Worm (Caenorhabditis elegans) whole organism, L3 larva: ENCODE data around the gene C04A11.2.
A peak's percentile ranks its signal among the peaks of the same experiment; 100 is the strongest.

Experiments
- R02D3.7 ChIP-seq: fragments of 150-350 bp; optimal IDR thresholded peaks from 2 replicates; lab custom pipeline; 2014; ENCODE audit warnings: missing biosample characterization, missing genetic modification characterization
- ZK546.5 ChIP-seq: sonication (generic microtip); optimal IDR thresholded peaks from 2 replicates; lab custom pipeline; 2017; ENCODE audit warnings: missing biosample characterization, missing genetic modification characterization
- aly-2 ChIP-seq: fragments of 150-350 bp; optimal IDR thresholded peaks from 2 replicates; lab custom pipeline; 2014; ENCODE audit warnings: missing biosample characterization, missing genetic modification characterization
- ama-1 ChIP-seq: fragments of 150-350 bp; optimal IDR thresholded peaks from 2 replicates; lab custom pipeline; 2018
- ceh-16 ChIP-seq: sonication (generic microtip); optimal IDR thresholded peaks from 2 replicates; lab custom pipeline; 2017; ENCODE audit warnings: missing biosample characterization, missing genetic modification characterization
- ceh-28 ChIP-seq: fragments of 150-350 bp; optimal IDR thresholded peaks from 2 replicates; lab custom pipeline; 2014; ENCODE audit warnings: missing biosample characterization, missing genetic modification reagents, missing genetic modification characterization
- ceh-82 ChIP-seq: fragments of 150-350 bp; optimal IDR thresholded peaks from 2 replicates; lab custom pipeline; 2014; ENCODE audit warnings: missing biosample characterization, missing genetic modification characterization
- ceh-9 ChIP-seq: sonication (generic microtip); optimal IDR thresholded peaks from 2 replicates; lab custom pipeline; 2018; ENCODE audit warnings: missing biosample characterization, missing genetic modification characterization
- daf-12 ChIP-seq: fragments of 150-350 bp; optimal IDR thresholded peaks from 2 replicates; lab custom pipeline; 2014; ENCODE audit warnings: missing biosample characterization, missing genetic modification reagents, missing genetic modification characterization
- egl-27 ChIP-seq: sonication (generic microtip); optimal IDR thresholded peaks from 4 replicates; lab custom pipeline; 2017; ENCODE audit warnings: missing biosample characterization, missing genetic modification reagents, missing genetic modification characterization
- egl-5 ChIP-seq: fragments of 150-350 bp; optimal IDR thresholded peaks from 2 replicates; lab custom pipeline; 2017; ENCODE audit warnings: missing biosample characterization, missing genetic modification reagents, missing genetic modification characterization, inconsistent platforms
- elt-1 ChIP-seq: fragments of 150-350 bp; optimal IDR thresholded peaks from 2 replicates; lab custom pipeline; 2014; ENCODE audit warnings: missing biosample characterization, missing genetic modification characterization
- elt-2 ChIP-seq: sonication (generic microtip); optimal IDR thresholded peaks from 2 replicates; lab custom pipeline; 2016; ENCODE audit warnings: missing genetic modification reagents, mild to moderate bottlenecking, missing genetic modification characterization, missing compliant biosample characterization
- elt-3 ChIP-seq, 3 experiments: fragments of 150-350 bp in 1 of 3; sonication (generic microtip) in 2 of 3; optimal IDR thresholded peaks; 2 replicates in 2 of 3; 4 replicates in 1 of 3; lab custom pipeline; 2014 to 2017; ENCODE audit warnings: missing biosample characterization in 3 of 3, missing genetic modification characterization in 3 of 3
- eor-1 ChIP-seq, 2 experiments: fragments of 150-350 bp; optimal IDR thresholded peaks; 2 replicates each; lab custom pipeline; 2014 to 2018; ENCODE audit warnings: missing biosample characterization in 2 of 2, missing genetic modification characterization in 2 of 2
- fkh-10 ChIP-seq: sonication (generic microtip); optimal IDR thresholded peaks from 2 replicates; lab custom pipeline; 2017; ENCODE audit warnings: missing biosample characterization, missing genetic modification reagents, missing genetic modification characterization
- fkh-2 ChIP-seq: fragments of 150-350 bp; optimal IDR thresholded peaks from 2 replicates; lab custom pipeline; 2014; ENCODE audit warnings: missing biosample characterization, missing genetic modification reagents, missing genetic modification characterization
- fos-1 ChIP-seq: fragments of 150-350 bp; optimal IDR thresholded peaks from 2 replicates; lab custom pipeline; 2014; ENCODE audit warnings: missing biosample characterization, missing genetic modification characterization
- hmg-11 ChIP-seq: sonication (generic microtip); optimal IDR thresholded peaks from 2 replicates; lab custom pipeline; 2016; ENCODE audit warnings: missing genetic modification characterization, missing compliant biosample characterization
- jun-1 ChIP-seq: fragments of 150-350 bp; optimal IDR thresholded peaks from 2 replicates; lab custom pipeline; 2014; ENCODE audit warnings: missing biosample characterization, missing genetic modification reagents, missing genetic modification characterization
- lin-15B ChIP-seq: fragments of 150-350 bp; optimal IDR thresholded peaks from 2 replicates; lab custom pipeline; 2014; ENCODE audit warnings: missing biosample characterization, missing genetic modification characterization
- lin-39 ChIP-seq: fragments of 150-350 bp; optimal IDR thresholded peaks from 2 replicates; lab custom pipeline; 2018; ENCODE audit warnings: missing biosample characterization, missing genetic modification reagents, missing genetic modification characterization
- lsy-12 ChIP-seq: sonication (generic microtip); optimal IDR thresholded peaks from 2 replicates; lab custom pipeline; 2016; ENCODE audit warnings: mild to moderate bottlenecking, missing genetic modification characterization, missing compliant biosample characterization
- mdl-1 ChIP-seq: fragments of 150-350 bp; optimal IDR thresholded peaks from 2 replicates; lab custom pipeline; 2014; ENCODE audit warnings: missing biosample characterization, missing genetic modification characterization
- mml-1 ChIP-seq: fragments of 150-350 bp; sonication (generic microtip); optimal IDR thresholded peaks from 3 replicates; lab custom pipeline; 2014; ENCODE audit warnings: missing biosample characterization, missing genetic modification characterization
- nfya-1 ChIP-seq: sonication (generic microtip); optimal IDR thresholded peaks from 2 replicates; lab custom pipeline; 2017; ENCODE audit warnings: missing genetic modification characterization, mild to moderate bottlenecking, missing compliant biosample characterization, antibody characterized with exemption, moderate library complexity; ENCODE audit not compliant: insufficient read depth
- nhr-11 ChIP-seq: fragments of 150-350 bp; optimal IDR thresholded peaks from 2 replicates; lab custom pipeline; 2014; ENCODE audit warnings: missing biosample characterization, missing genetic modification characterization
- nhr-12 ChIP-seq: fragments of 150-350 bp; optimal IDR thresholded peaks from 2 replicates; lab custom pipeline; 2014; ENCODE audit warnings: missing biosample characterization, missing genetic modification characterization
- nhr-23 ChIP-seq: fragments of 150-350 bp; optimal IDR thresholded peaks from 2 replicates; lab custom pipeline; 2014; ENCODE audit warnings: missing biosample characterization, missing genetic modification reagents, missing genetic modification characterization
- nhr-237 ChIP-seq: fragments of 150-350 bp; optimal IDR thresholded peaks from 2 replicates; lab custom pipeline; 2014; ENCODE audit warnings: missing biosample characterization, missing genetic modification characterization
- nhr-25 ChIP-seq: sonication (generic microtip); optimal IDR thresholded peaks from 2 replicates; lab custom pipeline; 2017; ENCODE audit warnings: missing biosample characterization, missing genetic modification characterization
- nhr-28 ChIP-seq: fragments of 150-350 bp; optimal IDR thresholded peaks from 2 replicates; lab custom pipeline; 2014; ENCODE audit warnings: missing biosample characterization, missing genetic modification characterization
- nhr-43 ChIP-seq: sonication (generic microtip); optimal IDR thresholded peaks from 2 replicates; lab custom pipeline; 2016; ENCODE audit warnings: mild to moderate bottlenecking, missing genetic modification characterization, missing compliant biosample characterization; ENCODE audit not compliant: poor library complexity, severe bottlenecking
- nhr-67 ChIP-seq: fragments of 150-350 bp; optimal IDR thresholded peaks from 2 replicates; lab custom pipeline; 2014; ENCODE audit warnings: missing biosample characterization, missing genetic modification characterization
- nhr-76 ChIP-seq: fragments of 150-350 bp; sonication (generic microtip); optimal IDR thresholded peaks from 5 replicates; lab custom pipeline; 2014; ENCODE audit warnings: missing biosample characterization, missing genetic modification characterization
- nhr-77 ChIP-seq: fragments of 150-350 bp; optimal IDR thresholded peaks from 2 replicates; lab custom pipeline; 2014; ENCODE audit warnings: missing biosample characterization, missing genetic modification characterization
- pha-4 ChIP-seq: fragments of 150-350 bp; optimal IDR thresholded peaks from 2 replicates; lab custom pipeline; 2014; ENCODE audit warnings: missing biosample characterization, missing genetic modification reagents, missing genetic modification characterization
- pqm-1 ChIP-seq: fragments of 150-350 bp; optimal IDR thresholded peaks from 2 replicates; lab custom pipeline; 2017; ENCODE audit warnings: missing biosample characterization, missing genetic modification characterization, inconsistent platforms
- sea-2 ChIP-seq: fragments of 150-350 bp; sonication (generic microtip); optimal IDR thresholded peaks from 4 replicates; lab custom pipeline; 2014; ENCODE audit warnings: missing biosample characterization, missing genetic modification reagents, missing genetic modification characterization
- skn-1 ChIP-seq: fragments of 150-350 bp; optimal IDR thresholded peaks from 2 replicates; lab custom pipeline; 2014; ENCODE audit warnings: missing biosample characterization, missing genetic modification characterization
- snpc-4 ChIP-seq: fragments of 150-350 bp; optimal IDR thresholded peaks from 2 replicates; lab custom pipeline; 2014; ENCODE audit warnings: missing biosample characterization, missing genetic modification characterization
- tbx-2 ChIP-seq: sonication (generic microtip); optimal IDR thresholded peaks from 2 replicates; lab custom pipeline; 2016; ENCODE audit warnings: mild to moderate bottlenecking, missing genetic modification characterization, missing compliant biosample characterization
- unc-39 ChIP-seq: sonication (generic microtip); optimal IDR thresholded peaks from 4 replicates; lab custom pipeline; 2017; ENCODE audit warnings: missing biosample characterization, missing genetic modification characterization
- unc-62 ChIP-seq: fragments of 150-350 bp; sonication (generic microtip); optimal IDR thresholded peaks from 4 replicates; lab custom pipeline; 2014; ENCODE audit warnings: missing biosample characterization, missing genetic modification reagents, missing genetic modification characterization
- zag-1 ChIP-seq: fragments of 150-350 bp; optimal IDR thresholded peaks from 2 replicates; lab custom pipeline; 2014; ENCODE audit warnings: missing biosample characterization, missing genetic modification characterization
- ztf-11 ChIP-seq: fragments of 150-350 bp; optimal IDR thresholded peaks from 2 replicates; lab custom pipeline; 2014; ENCODE audit warnings: missing biosample characterization, missing genetic modification characterization
- ztf-4 ChIP-seq: fragments of 150-350 bp; optimal IDR thresholded peaks from 2 replicates; lab custom pipeline; 2014; ENCODE audit warnings: missing biosample characterization, missing genetic modification characterization

C04A11.2 gene

ce11 chrX:13702923-13703322 lies 34.3 kb upstream of the C04A11.2 start:
- no peak for TF ChIP-seq zag-1 (tag; lab: Kevin White, UChicago)
- no peak for TF ChIP-seq egl-5 (tag; lab: Kevin White, UChicago)
- no peak for TF ChIP-seq lin-15B (tag; lab: Kevin White, UChicago)
- no peak for TF ChIP-seq egl-27 (tag; lab: Kevin White, UChicago)
- no peak for TF ChIP-seq nhr-28 (tag; lab: Kevin White, UChicago)
- TF ChIP-seq ceh-16 (tag; lab: Kevin White, UChicago): no peak
- no peak for TF ChIP-seq unc-39 (tag; lab: Kevin White, UChicago)
- no peak for TF ChIP-seq skn-1 (tag; lab: Kevin White, UChicago)
- TF ChIP-seq ama-1 (lab: Kevin White, UChicago): no peak
- no peak for TF ChIP-seq sea-2 (GFP tag; lab: Kevin White, UChicago)
- no peak for TF ChIP-seq ZK546.5 (tag; lab: Kevin White, UChicago)
- TF ChIP-seq lsy-12 (tag; lab: Kevin White, UChicago): no peak
- no peak for TF ChIP-seq elt-3 (tag; optimal IDR thresholded peaks at IDR 0.05; lab: Kevin White, UChicago)
- TF ChIP-seq tbx-2 (tag; lab: Kevin White, UChicago): no peak
- TF ChIP-seq pha-4 (tag; lab: Kevin White, UChicago): no peak
- TF ChIP-seq lin-39 (tag; lab: Kevin White, UChicago): no peak
- TF ChIP-seq mdl-1 (tag; lab: Kevin White, UChicago): no peak
- no peak for TF ChIP-seq nhr-12

ce11 chrX:13700642-13701233 lies 32.1 kb upstream of the C04A11.2 start:
- TF ChIP-seq sea-2 (GFP tag; lab: Kevin White, UChicago): no peak
- TF ChIP-seq nhr-23: peak; percentile 99
- peak; percentile 82 for TF ChIP-seq mdl-1 (tag; lab: Kevin White, UChicago)
- TF ChIP-seq lin-15B (tag; lab: Kevin White, UChicago): peak; percentile 54
- peak; percentile 92 for TF ChIP-seq ceh-9
- peak; percentile 95 for TF ChIP-seq R02D3.7
- peak; percentile 99 for TF ChIP-seq nhr-25 (tag; lab: Kevin White, UChicago)
- TF ChIP-seq egl-27 (tag; lab: Kevin White, UChicago): peak; percentile 97
- TF ChIP-seq nhr-12: peak; percentile 53
- peak; percentile 99 for TF ChIP-seq ceh-28 (tag; lab: Kevin White, UChicago)
- peak; percentile 81 for TF ChIP-seq ceh-16 (tag; lab: Kevin White, UChicago)
- TF ChIP-seq nfya-1 (tag; lab: Kevin White, UChicago): peak; percentile 97
- peak; percentile 99 for TF ChIP-seq tbx-2 (tag; lab: Kevin White, UChicago)
- peak; percentile 85 for TF ChIP-seq nhr-28 (tag; lab: Kevin White, UChicago)
- peak; percentile 100 for TF ChIP-seq lin-39 (tag; lab: Kevin White, UChicago)
- peak; percentile 98 for TF ChIP-seq lsy-12 (tag; lab: Kevin White, UChicago)
- TF ChIP-seq ztf-11: peak; percentile 69
- peak; percentile 99 for TF ChIP-seq skn-1 (tag; lab: Kevin White, UChicago)
- TF ChIP-seq elt-1 (tag; lab: Kevin White, UChicago): peak; percentile 88
- peak; percentile 96 for TF ChIP-seq snpc-4
- peak; percentile 85 for TF ChIP-seq ztf-4 (tag; lab: Kevin White, UChicago)
- peak; percentile 100 for TF ChIP-seq nhr-11 (tag; lab: Kevin White, UChicago)
- peak; percentile 99 for TF ChIP-seq nhr-77 (tag; lab: Kevin White, UChicago)
- TF ChIP-seq unc-62 (GFP tag; lab: Kevin White, UChicago): peak; percentile 96
- TF ChIP-seq nhr-76: peak; percentile 93
- peak; percentile 85 to 99 (median 94) for TF ChIP-seq elt-3 (tag; optimal IDR thresholded peaks at IDR 0.05; lab: Kevin White, UChicago)
- TF ChIP-seq aly-2 (tag; lab: Kevin White, UChicago): peak; percentile 97
- peak; percentile 46 for TF ChIP-seq ama-1 (lab: Kevin White, UChicago)
- TF ChIP-seq fos-1 (tag; lab: Kevin White, UChicago): peak; percentile 93
- TF ChIP-seq pha-4 (tag; lab: Kevin White, UChicago): peak; percentile 98
- peak; percentile 96 for TF ChIP-seq nhr-237 (tag; lab: Kevin White, UChicago)
- peak in 1 of 2 experiments; percentile 83 for TF ChIP-seq eor-1 (tag; optimal IDR thresholded peaks at IDR 0.05; lab: Kevin White, UChicago)
- peak; percentile 99 for TF ChIP-seq nhr-43 (tag; lab: Kevin White, UChicago)
- TF ChIP-seq mml-1: no peak
- peak; percentile 99 for TF ChIP-seq fkh-10
- peak; percentile 69 for TF ChIP-seq ZK546.5 (tag; lab: Kevin White, UChicago)
- TF ChIP-seq unc-39 (tag; lab: Kevin White, UChicago): peak; percentile 74
- TF ChIP-seq daf-12 (tag; lab: Kevin White, UChicago): peak; percentile 95
- TF ChIP-seq ceh-82 (tag; lab: Kevin White, UChicago): peak; percentile 99
- peak; percentile 89 for TF ChIP-seq pqm-1 (tag; lab: Kevin White, UChicago)
- peak; percentile 18 for TF ChIP-seq nhr-67 (tag; lab: Kevin White, UChicago)
- peak; percentile 99 for TF ChIP-seq egl-5 (tag; lab: Kevin White, UChicago)
- TF ChIP-seq hmg-11 (tag; lab: Kevin White, UChicago): peak; percentile 100
- TF ChIP-seq jun-1 (tag; lab: Kevin White, UChicago): peak; percentile 100
- peak; percentile 96 for TF ChIP-seq zag-1 (tag; lab: Kevin White, UChicago)
- TF ChIP-seq elt-2: peak; percentile 89
- peak; percentile 96 for TF ChIP-seq fkh-2 (tag; lab: Kevin White, UChicago)
